Worm (Caenorhabditis elegans): ENCODE measurements around the gene lgc-38.

lgc-38 gene

DNA sequence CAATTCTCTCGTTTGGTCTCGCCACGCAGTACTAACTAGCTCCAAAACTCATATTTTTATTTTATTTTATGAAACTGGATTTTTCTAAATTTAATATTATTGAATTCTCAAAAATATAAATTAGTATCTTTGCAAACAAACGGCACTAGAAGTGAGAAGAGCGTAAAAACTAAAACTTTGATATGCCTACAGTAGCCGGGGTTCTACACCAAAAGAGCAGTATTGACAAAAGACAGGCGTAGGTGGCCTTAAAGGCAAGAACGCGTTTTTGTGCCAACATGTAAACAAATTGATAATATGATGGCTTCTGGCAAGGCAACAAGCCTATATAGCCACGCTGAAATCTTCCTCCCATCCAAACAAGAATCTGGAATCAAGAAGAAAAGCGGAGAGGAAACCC is 53.6 kb downstream of the lgc-38 start, which contains the start of gene R01H2.1:
TSS of gene R01H2.1 (plus strand) at position 301 of the 400 bp plus-strand sequence.
- no peak for TF ChIP-seq lin-15B (tag; optimal IDR thresholded peaks at IDR 0.05)
- TF ChIP-seq duxl-1 (tag; optimal IDR thresholded peaks at IDR 0.05; ENCODE audit: poor library complexity): no peak
- TF ChIP-seq spr-1 (tag; optimal IDR thresholded peaks at IDR 0.05): no peak
- no peak for TF ChIP-seq zag-1 (tag; optimal IDR thresholded peaks at IDR 0.05)
- TF ChIP-seq aly-2 (tag; optimal IDR thresholded peaks at IDR 0.05): no peak
- no peak for TF ChIP-seq tra-1 (GFP tag; IDR thresholded peaks at IDR 0.05)
- TF ChIP-seq nhr-41 (GFP tag; IDR thresholded peaks at IDR 0.05): no peak
- TF ChIP-seq nhr-111 (GFP tag; optimal IDR thresholded peaks at IDR 0.05): no peak
- no peak for TF ChIP-seq lin-39 (tag; optimal IDR thresholded peaks at IDR 0.05)
- TF ChIP-seq ceh-28 (tag; optimal IDR thresholded peaks at IDR 0.05): no peak
- no peak for TF ChIP-seq gei-8 (GFP tag; optimal IDR thresholded peaks at IDR 0.05)
- TF ChIP-seq madf-5 (GFP tag; IDR thresholded peaks at IDR 0.05): no peak
- no peak for TF ChIP-seq saeg-2 (GFP tag; IDR thresholded peaks at IDR 0.05)
- no peak for TF ChIP-seq tag-97 (GFP tag; IDR thresholded peaks at IDR 0.05)
- TF ChIP-seq F37D6.2 (tag; optimal IDR thresholded peaks at IDR 0.05): no peak
- TF ChIP-seq mdl-1 (tag; optimal IDR thresholded peaks at IDR 0.05): no peak
- no peak for TF ChIP-seq egl-27 (tag; optimal IDR thresholded peaks at IDR 0.05)
- no peak for TF ChIP-seq mes-2 (tag; optimal IDR thresholded peaks at IDR 0.05; ENCODE audit: poor library complexity, severe bottlenecking)
- TF ChIP-seq dve-1 (tag; optimal IDR thresholded peaks at IDR 0.05; ENCODE audit: insufficient read depth): no peak
- TF ChIP-seq nhr-77 (tag; optimal IDR thresholded peaks at IDR 0.05): no peak

DNA sequence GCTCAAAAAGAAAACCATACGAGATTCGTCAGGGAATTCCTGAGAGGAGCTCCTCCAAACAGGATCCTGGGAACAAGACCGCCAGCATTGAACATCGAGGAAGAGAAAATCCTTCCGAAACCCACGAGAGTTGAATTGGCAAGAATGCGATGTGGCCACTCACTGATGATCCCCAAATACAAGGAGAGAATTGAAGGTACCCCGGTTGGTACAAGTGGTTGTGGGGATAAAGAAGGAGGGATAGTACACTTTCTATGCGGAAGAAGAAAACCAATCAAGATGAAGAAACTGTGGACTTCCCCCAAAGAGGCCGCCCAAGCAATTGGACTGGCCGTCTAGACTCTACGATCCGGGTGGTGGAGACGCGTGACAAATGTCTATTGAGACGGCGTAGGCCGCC is 54.1 kb downstream of the lgc-38 start:
- peak; percentile 93 for TF ChIP-seq aha-1 (tag)
- TF ChIP-seq hlh-11 (tag; optimal IDR thresholded peaks at IDR 0.05): no peak
- no peak for TF ChIP-seq F49E8.2 (tag; optimal IDR thresholded peaks at IDR 0.05; ENCODE audit: borderline replicate concordance)
- TF ChIP-seq skn-1 (tag; optimal IDR thresholded peaks at IDR 0.05): no peak
- TF ChIP-seq aly-2 (tag; optimal IDR thresholded peaks at IDR 0.05): no peak

DNA sequence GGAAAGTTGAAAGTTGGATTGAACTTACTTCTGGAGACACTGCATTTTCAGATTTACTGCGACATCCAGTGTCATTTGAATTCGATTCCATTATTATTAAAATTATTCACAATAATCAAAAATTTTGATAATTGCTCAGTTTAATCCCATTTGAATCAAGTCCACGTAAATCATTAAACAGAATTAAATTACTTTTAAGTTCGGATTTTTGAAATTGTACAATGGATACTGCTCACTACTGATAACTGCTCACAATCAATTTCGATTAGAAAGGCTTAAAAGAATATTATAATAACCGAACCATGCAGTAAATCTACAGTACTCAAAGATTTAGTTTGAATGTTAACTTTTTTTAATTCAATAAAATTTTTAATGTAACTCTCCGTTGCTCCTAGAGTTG is 55.2 kb downstream of the lgc-38 start, which contains the start of gene R01H2.4:
TSS of gene R01H2.4 (minus strand) at position 101 of the 400 bp plus-strand sequence.
- no peak for TF ChIP-seq arid-1 (GFP tag; conservative IDR thresholded peaks at IDR 0.05)
- no peak for TF ChIP-seq dmd-6 (GFP tag; IDR thresholded peaks at IDR 0.05)
- TF ChIP-seq Y75B8A.6 (GFP tag; IDR thresholded peaks at IDR 0.05): no peak
- no peak for TF ChIP-seq jun-1 (tag; optimal IDR thresholded peaks at IDR 0.05)
- TF ChIP-seq ZK337.2 (GFP tag; IDR thresholded peaks at IDR 0.05): no peak
- no peak for TF ChIP-seq F37D6.2 (tag; optimal IDR thresholded peaks at IDR 0.05)
- TF ChIP-seq lsy-2 (tag; optimal IDR thresholded peaks at IDR 0.05): no peak
- TF ChIP-seq T26A8.4 (GFP tag; IDR thresholded peaks at IDR 0.05): no peak
- TF ChIP-seq sdz-12 (GFP tag; optimal IDR thresholded peaks at IDR 0.05): no peak
- TF ChIP-seq ctbp-1 (GFP tag; IDR thresholded peaks at IDR 0.05): no peak

DNA sequence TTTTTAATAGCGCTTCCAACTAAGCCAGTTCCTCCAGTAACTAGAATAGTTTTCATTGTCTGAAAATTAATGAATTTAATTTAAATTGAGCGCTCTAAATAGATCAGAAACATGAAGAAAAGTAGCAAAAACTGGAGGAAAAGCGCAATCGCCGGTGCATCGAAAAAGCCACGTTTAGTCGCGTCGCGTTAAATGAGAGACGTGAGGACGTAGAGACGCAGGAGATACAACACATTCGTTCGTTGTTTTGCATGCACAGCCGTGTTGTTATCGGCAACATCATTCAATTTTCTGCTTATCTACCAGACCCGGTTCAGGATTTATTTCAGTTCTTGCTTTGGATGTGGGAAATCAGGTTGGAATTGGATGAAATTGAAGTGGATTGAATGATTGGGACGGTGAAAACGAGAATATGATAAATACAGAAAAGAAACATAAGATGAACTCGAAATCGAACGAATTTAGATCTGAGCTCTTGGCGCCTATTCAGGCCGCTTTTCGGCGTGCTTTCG is 58.5 kb downstream of the lgc-38 start, which contains the start of gene ger-1:
TSS of gene ger-1 (minus strand) at position 93 of the 512 bp plus-strand sequence.
- TF ChIP-seq nhr-28 (tag; optimal IDR thresholded peaks at IDR 0.05): no peak
- TF ChIP-seq mes-2 (tag; optimal IDR thresholded peaks at IDR 0.05; ENCODE audit: poor library complexity, severe bottlenecking): peak; percentile 56
- peak; percentile 39 for TF ChIP-seq aha-1 (tag)
- TF ChIP-seq hif-1 (tag; optimal IDR thresholded peaks at IDR 0.05): no peak

All from whole organism, L4 larva.